Worm (Caenorhabditis elegans) whole organism, L1 larva: ENCODE measurements around the gene unc-79.

Source experiments
- ceh-63 ChIP-seq: fragments of 200-800 bp; sonication (Bioruptor generic); optimal IDR thresholded peaks from 2 replicates; lab custom pipeline; 2018; ENCODE audit warnings: mild to moderate bottlenecking, missing genetic modification characterization, missing compliant biosample characterization
- ceh-8 ChIP-seq: fragments of 200-800 bp; sonication (Bioruptor generic); optimal IDR thresholded peaks from 2 replicates; lab custom pipeline; 2018; ENCODE audit warnings: mild to moderate bottlenecking, missing genetic modification characterization, moderate library complexity, missing compliant biosample characterization
- ces-1 ChIP-seq: fragments of 150-350 bp; optimal IDR thresholded peaks from 2 replicates; lab custom pipeline; 2014; ENCODE audit warnings: missing biosample characterization, missing genetic modification reagents, missing genetic modification characterization
- efl-1 ChIP-seq, 4 experiments: fragments of 150-350 bp; optimal IDR thresholded peaks in 3 of 4; peaks in 1 of 4; 1 replicate in 1 of 4; 2 replicates in 3 of 4; lab custom pipeline; 2014; ENCODE audit warnings: missing biosample characterization in 2 of 4, missing genetic modification characterization in 2 of 4, missing genetic modification reagents in 2 of 4
- egl-13 ChIP-seq: sonication (generic microtip); optimal IDR thresholded peaks from 2 replicates; lab custom pipeline; 2016; ENCODE audit warnings: missing genotype, missing genetic modification reagents, missing genetic modification characterization, missing compliant biosample characterization
- fkh-10 ChIP-seq: sonication (generic microtip); optimal IDR thresholded peaks from 2 replicates; lab custom pipeline; 2017; ENCODE audit warnings: missing biosample characterization, missing genetic modification reagents, missing genetic modification characterization
- lin-14 ChIP-seq: fragments of 200-800 bp; sonication (Bioruptor generic); optimal IDR thresholded peaks from 2 replicates; lab custom pipeline; 2018; ENCODE audit warnings: mild to moderate bottlenecking, missing genetic modification characterization, moderate library complexity, missing compliant biosample characterization
- lin-35 ChIP-seq, 2 experiments: fragments of 150-350 bp; optimal IDR thresholded peaks; 2 replicates each; lab custom pipeline; 2014; ENCODE audit warnings: missing biosample characterization in 2 of 2, missing genetic modification characterization in 2 of 2, missing genetic modification reagents in 2 of 2
- mep-1 ChIP-seq: fragments of 150-350 bp; optimal IDR thresholded peaks from 2 replicates; lab custom pipeline; 2014; ENCODE audit warnings: missing biosample characterization, missing genetic modification characterization
- nhr-20 ChIP-seq: sonication (generic microtip); optimal IDR thresholded peaks from 2 replicates; lab custom pipeline; 2016; ENCODE audit warnings: mild to moderate bottlenecking, missing genetic modification characterization, missing compliant biosample characterization
- nhr-85 ChIP-seq: sonication (generic microtip); peaks from one replicate; lab custom pipeline; 2016; ENCODE audit warnings: missing genetic modification characterization, inconsistent platforms, missing compliant biosample characterization
- tlp-1 ChIP-seq: fragments of 150-350 bp; optimal IDR thresholded peaks from 2 replicates; lab custom pipeline; 2014; ENCODE audit warnings: missing biosample characterization, missing genetic modification characterization
- unc-130 ChIP-seq: fragments of 150-350 bp; optimal IDR thresholded peaks from 2 replicates; lab custom pipeline; 2017; ENCODE audit warnings: missing biosample characterization, missing genetic modification characterization, inconsistent platforms

The unc-79 gene

ce11 chrIII:4123277-4123676 is 56.8 kb downstream of the unc-79 start:
- peak; percentile 12 for TF ChIP-seq lin-14 (GFP tag; lab: Kevin White, UChicago)
- no peak for TF ChIP-seq egl-13 (tag; lab: Kevin White, UChicago)
- peak; percentile 48 for TF ChIP-seq fkh-10
- no peak for TF ChIP-seq ceh-63 (GFP tag; lab: Kevin White, UChicago)
- TF ChIP-seq, all 84 proteins: peak for 2

- TF ChIP-seq tlp-1 (tag; lab: Kevin White, UChicago) (no peak), nhr-20 (tag; lab: Kevin White, UChicago) (no peak), lin-14 (GFP tag; lab: Kevin White, UChicago) (peak; percentile 4), nhr-85 (peak; percentile 40), mep-1 (tag; lab: Kevin White, UChicago) (no peak), ceh-8 (GFP tag; lab: Kevin White, UChicago) (no peak), efl-1 (optimal IDR thresholded peaks at IDR 0.05; lab: Kevin White, UChicago) (no peak), efl-1 (GFP tag; optimal IDR thresholded peaks at IDR 0.05 in 1 of 2; lab: Kevin White, UChicago) (peak in 1 of 2 experiments; percentile 31)
- TF ChIP-seq, all 84 proteins: peak for 3
Observed at ce11 chrIII:4123900-4124299, 57.5 kb downstream of the unc-79 start.

ce11 chrIII:4131814-4132555 is 65.6 kb downstream of the unc-79 start:
- TF ChIP-seq lin-14 (GFP tag; lab: Kevin White, UChicago) (peak; percentile 60), lin-35 (GFP tag; optimal IDR thresholded peaks at IDR 0.05; lab: Kevin White, UChicago) (no peak), ces-1 (GFP tag; lab: Kevin White, UChicago) (peak; percentile 56), unc-130 (tag; lab: Kevin White, UChicago) (no peak), fkh-10 (peak; percentile 72)
- TF ChIP-seq, all 84 proteins: peak for 3
